Fruit fly (Drosophila melanogaster) whole organism, embryonic: ENCODE measurements around the gene Ugt36D1.

Experiments used
- Aef1 ChIP-seq: fragments of 200-800 bp; sonication (Bioruptor generic); IDR thresholded peaks from 3 replicates; pipeline ENCODE4 v1.3.6; 2022; ENCODE audit warnings: missing biosample characterization, missing genetic modification characterization
- CG10321 ChIP-seq: fragments of 200-800 bp; sonication (Bioruptor generic); IDR thresholded peaks from 2 replicates; pipeline ENCODE4 v1.3.6; 2022; ENCODE audit warnings: missing biosample characterization, missing genetic modification characterization
- CG10462 ChIP-seq: fragments of 200-800 bp; sonication (Bioruptor generic); optimal IDR thresholded peaks from 2 replicates; lab custom pipeline; 2016; ENCODE audit warnings: missing biosample characterization, missing genetic modification characterization
- CG11093 ChIP-seq: fragments of 200-800 bp; sonication (Bioruptor generic); IDR thresholded peaks from 3 replicates; pipeline ENCODE4 v1.3.6; 2022; ENCODE audit warnings: missing biosample characterization, missing genetic modification characterization
- CG12155 ChIP-seq: fragments of 200-800 bp; sonication (Bioruptor generic); optimal IDR thresholded peaks from 3 replicates; lab custom pipeline; 2016; ENCODE audit warnings: missing biosample characterization, missing genetic modification characterization
- CG14014 ChIP-seq: fragments of 200-800 bp; sonication (Bioruptor generic); IDR thresholded peaks from 2 replicates; pipeline ENCODE4 v1.3.6; 2022; ENCODE audit warnings: missing biosample characterization, missing genetic modification characterization
- CG1529 ChIP-seq: fragments of 200-800 bp; sonication (Bioruptor generic); optimal IDR thresholded peaks from 3 replicates; lab custom pipeline; 2018; ENCODE audit warnings: missing biosample characterization, missing genetic modification characterization
- CG16779 ChIP-seq: fragments of 200-800 bp; sonication (Bioruptor generic); IDR thresholded peaks from 2 replicates; pipeline ENCODE4 v1.3.6; 2022; ENCODE audit warnings: missing biosample characterization, missing genetic modification characterization
- CG16815 ChIP-seq: fragments of 200-800 bp; sonication (Bioruptor generic); optimal IDR thresholded peaks from 3 replicates; lab custom pipeline; 2017; ENCODE audit warnings: missing biosample characterization, mild to moderate bottlenecking, missing genetic modification characterization
- CG17186 ChIP-seq: fragments of 200-800 bp; sonication (Bioruptor generic); optimal IDR thresholded peaks from 3 replicates; lab custom pipeline; 2017; ENCODE audit warnings: missing biosample characterization, missing genetic modification reagents, missing genetic modification characterization
- CG17912 ChIP-seq: fragments of 200-800 bp; sonication (Bioruptor generic); optimal IDR thresholded peaks from 2 replicates; lab custom pipeline; 2018; ENCODE audit warnings: missing biosample characterization, mild to moderate bottlenecking, missing genetic modification characterization
- CG3065 ChIP-seq: fragments of 200-800 bp; sonication (Bioruptor generic); optimal IDR thresholded peaks from 2 replicates; lab custom pipeline; 2016; ENCODE audit warnings: missing biosample characterization, missing genetic modification characterization
- CG32532 ChIP-seq: fragments of 200-800 bp; sonication (Bioruptor generic); IDR thresholded peaks from 2 replicates; pipeline ENCODE4 v1.3.6; 2022; ENCODE audit warnings: missing biosample characterization, missing genetic modification characterization
- CG34422 ChIP-seq: fragments of 200-800 bp; sonication (Bioruptor generic); IDR thresholded peaks from 3 replicates; pipeline ENCODE4 v1.3.6; 2022; ENCODE audit warnings: missing biosample characterization, missing genetic modification characterization
- CG3847 ChIP-seq: fragments of 200-800 bp; sonication (Bioruptor generic); IDR thresholded peaks from 2 replicates; pipeline ENCODE4 v1.3.6; 2022; ENCODE audit warnings: missing biosample characterization, missing genetic modification characterization
- CG4360 ChIP-seq: fragments of 200-800 bp; sonication (Bioruptor generic); IDR thresholded peaks from 2 replicates; pipeline ENCODE4 v1.3.6; 2022; ENCODE audit warnings: missing biosample characterization, missing genetic modification characterization
- CG4730 ChIP-seq: fragments of 200-800 bp; sonication (Bioruptor generic); IDR thresholded peaks from 2 replicates; pipeline ENCODE4 v1.3.6; 2022; ENCODE audit warnings: missing biosample characterization, missing genetic modification characterization
- CG6254 ChIP-seq: fragments of 200-800 bp; sonication (Bioruptor generic); optimal IDR thresholded peaks from 3 replicates; lab custom pipeline; 2017; ENCODE audit warnings: mild to moderate bottlenecking, missing biosample characterization, missing genetic modification reagents, missing genetic modification characterization
- CG6854 ChIP-seq: fragments of 200-800 bp; sonication (Bioruptor generic); optimal IDR thresholded peaks from 3 replicates; lab custom pipeline; 2017; ENCODE audit warnings: missing biosample characterization, mild to moderate bottlenecking, missing genetic modification characterization
- CG7928 ChIP-seq: fragments of 200-800 bp; sonication (Bioruptor generic); optimal IDR thresholded peaks from 2 replicates; lab custom pipeline; 2017; ENCODE audit warnings: missing biosample characterization, mild to moderate bottlenecking, missing genetic modification characterization
- CG7963 ChIP-seq: fragments of 200-800 bp; sonication (Bioruptor generic); IDR thresholded peaks from 3 replicates; pipeline ENCODE4 v1.3.6; 2022; ENCODE audit warnings: missing biosample characterization, missing genetic modification characterization; ENCODE audit not compliant: partially characterized antibody
- CG8359 ChIP-seq: fragments of 200-800 bp; sonication (Bioruptor generic); optimal IDR thresholded peaks from 2 replicates; lab custom pipeline; 2017; ENCODE audit warnings: missing biosample characterization, mild to moderate bottlenecking, missing genetic modification characterization, borderline replicate concordance
- HLH3B ChIP-seq: fragments of 200-800 bp; sonication (Bioruptor generic); IDR thresholded peaks from 2 replicates; pipeline ENCODE4 v1.3.6; 2022; ENCODE audit warnings: missing biosample characterization, missing genetic modification characterization
- HLH4C ChIP-seq: fragments of 200-800 bp; sonication (Bioruptor generic); IDR thresholded peaks from 3 replicates; pipeline ENCODE4 v1.3.6; 2022; ENCODE audit warnings: missing biosample characterization, missing genetic modification characterization; ENCODE audit not compliant: partially characterized antibody
- Hmx ChIP-seq: fragments of 200-800 bp; sonication (Bioruptor generic); optimal IDR thresholded peaks from 2 replicates; lab custom pipeline; 2016; ENCODE audit warnings: missing biosample characterization, missing genetic modification characterization
- Hr78 ChIP-seq, 2 experiments: fragments of 200-800 bp in 1 of 2; fragments of >200 bp in 1 of 2; sonication (Bioruptor generic) in 1 of 2; optimal IDR thresholded peaks; 2 replicates each; lab custom pipeline; 2017 to 2019; ENCODE audit warnings: missing biosample characterization in 2 of 2, missing genetic modification characterization in 2 of 2, mild to moderate bottlenecking in 1 of 2, moderate library complexity in 1 of 2
- Lpt ChIP-seq: fragments of >200 bp; optimal IDR thresholded peaks from 2 replicates; lab custom pipeline; 2018; ENCODE audit warnings: missing biosample characterization, missing genetic modification characterization
- Max ChIP-seq: fragments of 200-800 bp; sonication (Bioruptor generic); optimal IDR thresholded peaks from 2 replicates; lab custom pipeline; 2016; ENCODE audit warnings: missing biosample characterization, mild to moderate bottlenecking, missing genetic modification characterization
- NC2α ChIP-seq: fragments of 200-800 bp; sonication (Bioruptor generic); optimal IDR thresholded peaks from 2 replicates; lab custom pipeline; 2016; ENCODE audit warnings: missing biosample characterization, missing genetic modification characterization
- NK7.1 ChIP-seq: fragments of 200-800 bp; sonication (Bioruptor generic); optimal IDR thresholded peaks from 3 replicates; lab custom pipeline; 2016; ENCODE audit warnings: missing biosample characterization, missing genetic modification characterization
- Nf-YB ChIP-seq: fragments of 200-800 bp; sonication (Bioruptor generic); optimal IDR thresholded peaks from 3 replicates; lab custom pipeline; 2019; ENCODE audit warnings: missing biosample characterization, mild to moderate bottlenecking, missing genetic modification characterization, moderate library complexity
- Side ChIP-seq: fragments of 200-800 bp; sonication (Bioruptor generic); optimal IDR thresholded peaks from 2 replicates; lab custom pipeline; 2016; ENCODE audit warnings: missing biosample characterization, missing genetic modification characterization
- ac ChIP-seq: fragments of 200-800 bp; sonication (Bioruptor generic); optimal IDR thresholded peaks from 3 replicates; lab custom pipeline; 2017; ENCODE audit warnings: missing biosample characterization, mild to moderate bottlenecking, missing genetic modification characterization
- bbx ChIP-seq: fragments of 200-800 bp; sonication (Bioruptor generic); IDR thresholded peaks from 2 replicates; pipeline ENCODE4 v1.3.6; 2022; ENCODE audit warnings: missing biosample characterization, missing genetic modification characterization; ENCODE audit not compliant: partially characterized antibody
- bigmax ChIP-seq: fragments of 200-800 bp; sonication (Bioruptor generic); optimal IDR thresholded peaks from 2 replicates; lab custom pipeline; 2018; ENCODE audit warnings: missing biosample characterization, mild to moderate bottlenecking, missing genetic modification characterization
- br ChIP-seq: fragments of >200 bp; optimal IDR thresholded peaks from 2 replicates; lab custom pipeline; 2017
- cad ChIP-seq: fragments of >200 bp; optimal IDR thresholded peaks from 2 replicates; lab custom pipeline; 2017; ENCODE audit warnings: missing biosample characterization, missing genetic modification characterization
- dan ChIP-seq: fragments of 200-800 bp; sonication (Bioruptor generic); IDR thresholded peaks from 2 replicates; pipeline ENCODE4 v1.3.6; 2022; ENCODE audit warnings: missing biosample characterization, missing genetic modification characterization
- emc ChIP-seq: fragments of 200-800 bp; sonication (Bioruptor generic); optimal IDR thresholded peaks from 2 replicates; lab custom pipeline; 2016; ENCODE audit warnings: missing biosample characterization, missing genetic modification characterization
- gce ChIP-seq: fragments of 200-800 bp; sonication (Bioruptor generic); IDR thresholded peaks from 3 replicates; pipeline ENCODE4 v1.3.6; 2022; ENCODE audit warnings: missing biosample characterization, missing genetic modification characterization
- ham ChIP-seq: fragments of 200-800 bp; sonication (Bioruptor generic); IDR thresholded peaks from 2 replicates; pipeline ENCODE4 v1.3.6; 2022; ENCODE audit warnings: missing biosample characterization, missing genetic modification characterization
- insv ChIP-seq, 2 experiments: fragments of 200-800 bp; sonication (Bioruptor generic); optimal IDR thresholded peaks; 3 replicates each; lab custom pipeline; 2016 to 2018; ENCODE audit warnings: missing biosample characterization in 2 of 2, missing genetic modification characterization in 2 of 2
- lov ChIP-seq, 2 experiments: fragments of 200-800 bp in 1 of 2; fragments of >200 bp in 1 of 2; sonication (Bioruptor generic) in 1 of 2; IDR thresholded peaks in 1 of 2; optimal IDR thresholded peaks in 1 of 2; 2 replicates in 1 of 2; 3 replicates in 1 of 2; pipeline versions ENCODE4 v1.3.6 to Lab custom; 2017 to 2022; ENCODE audit warnings: missing biosample characterization in 1 of 2, missing genetic modification characterization in 1 of 2
- onecut ChIP-seq: fragments of 200-800 bp; sonication (Bioruptor generic); IDR thresholded peaks from 2 replicates; pipeline ENCODE4 v1.3.6; 2022; ENCODE audit warnings: missing biosample characterization, missing genetic modification characterization
- prd ChIP-seq, 3 experiments: fragments of >200 bp in 2 of 3; fragments of 200-800 bp in 1 of 3; sonication (Bioruptor generic) in 1 of 3; optimal IDR thresholded peaks in 2 of 3; IDR thresholded peaks in 1 of 3; 2 replicates in 2 of 3; 3 replicates in 1 of 3; pipeline versions ENCODE4 v1.3.6 to Lab custom; 2017 to 2022; ENCODE audit warnings: missing biosample characterization in 1 of 3, missing genetic modification characterization in 1 of 3
- schlank ChIP-seq: fragments of 200-800 bp; sonication (Bioruptor generic); optimal IDR thresholded peaks from 2 replicates; lab custom pipeline; 2018; ENCODE audit warnings: missing biosample characterization, mild to moderate bottlenecking, missing genetic modification characterization
- sob ChIP-seq: fragments of 200-800 bp; sonication (Bioruptor generic); IDR thresholded peaks from 2 replicates; pipeline ENCODE4 v1.3.6; 2022; ENCODE audit warnings: missing biosample characterization, missing genetic modification characterization
- tin ChIP-seq: fragments of 200-800 bp; sonication (Bioruptor generic); optimal IDR thresholded peaks from 3 replicates; lab custom pipeline; 2016; ENCODE audit warnings: missing biosample characterization, missing genetic modification characterization
- tll ChIP-seq, 2 experiments: fragments of 200-800 bp in 1 of 2; fragments of >200 bp in 1 of 2; sonication (Bioruptor generic) in 1 of 2; optimal IDR thresholded peaks; 2 replicates each; lab custom pipeline; 2017 to 2019; ENCODE audit warnings: missing biosample characterization in 2 of 2, missing genetic modification characterization in 2 of 2, mild to moderate bottlenecking in 1 of 2, moderate library complexity in 1 of 2
- vfl ChIP-seq: fragments of 200-800 bp; sonication (Bioruptor generic); optimal IDR thresholded peaks from 2 replicates; lab custom pipeline; 2016; ENCODE audit warnings: missing biosample characterization, missing genetic modification characterization
- yki ChIP-seq: fragments of >200 bp; optimal IDR thresholded peaks from 3 replicates; lab custom pipeline; 2018
- zf30C ChIP-seq: fragments of 200-800 bp; sonication (Bioruptor generic); optimal IDR thresholded peaks from 3 replicates; lab custom pipeline; 2018; ENCODE audit warnings: missing biosample characterization, mild to moderate bottlenecking, missing genetic modification characterization

Ugt36D1 gene

DNA sequence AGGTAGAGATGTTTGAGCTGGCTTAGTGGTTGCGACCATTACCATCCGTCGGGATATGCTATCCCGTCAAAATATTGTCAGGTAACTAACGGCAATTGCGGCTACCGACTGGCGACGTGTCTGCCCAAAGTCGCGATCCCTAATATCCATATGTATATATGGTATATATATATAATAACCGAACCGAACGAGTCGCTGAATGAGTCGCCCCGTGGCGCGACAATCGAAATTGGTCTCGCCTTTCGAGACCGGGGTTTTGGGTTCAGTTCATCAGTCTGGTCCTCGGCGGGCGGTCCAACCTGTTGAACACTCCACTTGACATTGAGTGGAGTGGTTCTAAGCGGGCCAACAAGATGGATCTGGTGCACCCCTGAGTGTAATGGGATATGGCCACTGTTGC, 51.9 kb downstream of the Ugt36D1 start:
- TF ChIP-seq CG16779 (GFP tag; lab: Robert Waterston, UW) = no peak
- TF ChIP-seq emc (GFP tag; lab: Kevin White, UChicago) = no peak
- TF ChIP-seq insv (GFP tag; optimal IDR thresholded peaks at IDR 0.05; lab: Kevin White, UChicago) = peak in 1 of 2 experiments; percentile 24
- peak; percentile 42 for TF ChIP-seq cad (GFP tag; lab: Kevin White, UChicago)
- no peak for TF ChIP-seq Lpt (GFP tag; lab: Kevin White, UChicago)
- peak; percentile 31 for TF ChIP-seq tin
- no peak for TF ChIP-seq CG7928 (GFP tag; lab: Kevin White, UChicago)
- TF ChIP-seq vfl (GFP tag; lab: Kevin White, UChicago) = no peak
- TF ChIP-seq CG7963 (GFP tag; lab: Robert Waterston, UW) = no peak
- TF ChIP-seq Hmx (GFP tag; lab: Kevin White, UChicago) = no peak
- TF ChIP-seq HLH3B (GFP tag; lab: Robert Waterston, UW) = no peak
- TF ChIP-seq CG12155 (GFP tag; lab: Kevin White, UChicago) = no peak
- TF ChIP-seq ac = no peak
- TF ChIP-seq CG17186 (GFP tag; lab: Kevin White, UChicago) = no peak
- no peak for TF ChIP-seq CG6854 (GFP tag; lab: Kevin White, UChicago)
- no peak for TF ChIP-seq Max (GFP tag; lab: Kevin White, UChicago)
- TF ChIP-seq NC2α = no peak
- no peak for TF ChIP-seq CG4730 (GFP tag; lab: Robert Waterston, UW)
- TF ChIP-seq Side = no peak
- no peak for TF ChIP-seq gce (GFP tag; lab: Robert Waterston, UW)
- no peak for TF ChIP-seq lov (optimal IDR thresholded peaks at IDR 0.05; lab: Kevin White, UChicago)
- TF ChIP-seq lov (GFP tag; IDR thresholded peaks at IDR 0.05; lab: Robert Waterston, UW) = 0 out of 3 replicates have a peak, but pooled peaks have one; percentile 13
- no peak for TF ChIP-seq CG14014 (GFP tag; lab: Robert Waterston, UW)
- no peak for TF ChIP-seq CG17912
- peak in 1 of 2 experiments; percentile 63 for TF ChIP-seq tll (GFP tag; optimal IDR thresholded peaks at IDR 0.05; lab: Kevin White, UChicago)
- TF ChIP-seq HLH4C (GFP tag; lab: Robert Waterston, UW) = no peak
- TF ChIP-seq CG6254 (GFP tag; lab: Kevin White, UChicago) = no peak
- TF ChIP-seq prd (optimal IDR thresholded peaks at IDR 0.05; lab: Kevin White, UChicago) = no peak
- peak; percentile 42; the same call in 1 of the 3 replicates for TF ChIP-seq prd (GFP tag; IDR thresholded peaks at IDR 0.05; lab: Robert Waterston, UW)
- TF ChIP-seq CG3065 (GFP tag; lab: Kevin White, UChicago) = no peak
- no peak for TF ChIP-seq CG3847 (GFP tag; lab: Robert Waterston, UW)
- TF ChIP-seq CG10462 (GFP tag; lab: Kevin White, UChicago) = no peak
- TF ChIP-seq Hr78 (GFP tag; optimal IDR thresholded peaks at IDR 0.05; lab: Kevin White, UChicago) = no peak
- no peak for TF ChIP-seq CG10321 (GFP tag; lab: Robert Waterston, UW)
- TF ChIP-seq sob = no peak
- no peak for TF ChIP-seq CG1529 (GFP tag; lab: Kevin White, UChicago)
- no peak for TF ChIP-seq dan (GFP tag; lab: Robert Waterston, UW)
- no peak for TF ChIP-seq bbx
- no peak for TF ChIP-seq onecut (GFP tag; lab: Robert Waterston, UW)
- no peak for TF ChIP-seq CG11093 (GFP tag; lab: Robert Waterston, UW)
- TF ChIP-seq CG8359 (GFP tag; lab: Kevin White, UChicago) = no peak
- TF ChIP-seq br (lab: Kevin White, UChicago) = no peak
- no peak for TF ChIP-seq yki (lab: Kevin White, UChicago)
- no peak for TF ChIP-seq Aef1 (GFP tag; lab: Robert Waterston, UW)
- no peak for TF ChIP-seq Nf-YB (GFP tag; lab: Kevin White, UChicago)
- no peak for TF ChIP-seq NK7.1 (GFP tag; lab: Kevin White, UChicago)
- TF ChIP-seq zf30C (GFP tag; lab: Kevin White, UChicago) = no peak
- no peak for TF ChIP-seq CG34422 (GFP tag; lab: Robert Waterston, UW)
- TF ChIP-seq bigmax (GFP tag; lab: Kevin White, UChicago) = no peak
- TF ChIP-seq CG16815 (GFP tag; lab: Kevin White, UChicago) = no peak
- TF ChIP-seq schlank (tag; lab: Kevin White, UChicago) = no peak
- TF ChIP-seq ham (GFP tag; lab: Robert Waterston, UW) = no peak
- no peak for TF ChIP-seq CG4360 (GFP tag; lab: Robert Waterston, UW)
- TF ChIP-seq CG32532 (GFP tag; lab: Robert Waterston, UW) = no peak
